Fruit fly (Drosophila melanogaster): Measurements from ENCODE around the gene CG14417.

Gene CG14417

DNA sequence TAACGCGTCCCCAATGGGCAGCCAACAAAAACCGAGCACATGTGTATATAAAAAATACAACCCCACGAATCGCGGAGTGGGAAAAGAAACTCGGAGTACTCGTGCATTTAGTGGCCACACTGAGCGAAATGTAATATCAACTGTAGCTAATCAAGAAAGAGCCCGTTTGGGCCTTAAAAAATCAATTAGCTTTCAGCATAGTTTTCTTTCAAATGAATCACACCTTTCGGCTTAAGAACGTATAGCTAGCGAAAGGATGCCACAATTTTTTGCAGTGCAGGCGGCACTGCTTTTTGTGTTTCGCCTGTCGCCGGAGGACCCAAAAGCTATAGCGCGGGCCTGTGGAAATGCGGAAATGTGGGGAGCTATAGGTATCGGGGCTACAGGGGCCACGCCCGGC is 15.4 kb downstream of the CG14417 start (continued):
- no peak for TF ChIP-seq CG4617 (GFP tag; optimal IDR thresholded peaks at IDR 0.05; ENCODE audit: borderline replicate concordance)
- no peak for TF ChIP-seq Dek (tag; optimal IDR thresholded peaks at IDR 0.05)
- 0 out of 2 replicates have a peak, but pooled peaks have one; percentile 15 for TF ChIP-seq HLH3B (GFP tag; IDR thresholded peaks at IDR 0.05)
- TF ChIP-seq CG2129 (GFP tag; IDR thresholded peaks at IDR 0.05; ENCODE audit: partially characterized antibody), result no peak
- TF ChIP-seq esg (GFP tag; conservative IDR thresholded peaks at IDR 0.05), result no peak
- TF ChIP-seq CG6791 (GFP tag; IDR thresholded peaks at IDR 0.05; ENCODE audit: partially characterized antibody), result no peak
- TF ChIP-seq CG34224 (GFP tag; IDR thresholded peaks at IDR 0.05; ENCODE audit: partially characterized antibody), result no peak
- no peak for TF ChIP-seq CG13287 (GFP tag; IDR thresholded peaks at IDR 0.05; ENCODE audit: partially characterized antibody)
- no peak for TF ChIP-seq slou (GFP tag; optimal IDR thresholded peaks at IDR 0.05)
- TF ChIP-seq slp2 (GFP tag; optimal IDR thresholded peaks at IDR 0.05), result no peak
- no peak for TF ChIP-seq sug (tag; optimal IDR thresholded peaks at IDR 0.05)
- TF ChIP-seq corto (GFP tag; optimal IDR thresholded peaks at IDR 0.05), result no peak
- TF ChIP-seq crc (GFP tag; optimal IDR thresholded peaks at IDR 0.05), result no peak
- TF ChIP-seq D19B (GFP tag; optimal IDR thresholded peaks at IDR 0.05), result no peak
- TF ChIP-seq lov (optimal IDR thresholded peaks at IDR 0.05), result no peak
- no peak for TF ChIP-seq lov (GFP tag; IDR thresholded peaks at IDR 0.05)
- TF ChIP-seq sc (optimal IDR thresholded peaks at IDR 0.05), result no peak
- TF ChIP-seq sc (GFP tag; optimal IDR thresholded peaks at IDR 0.05), result no peak
- no peak for TF ChIP-seq YL-1 (GFP tag; optimal IDR thresholded peaks at IDR 0.05)
- TF ChIP-seq crp (GFP tag; optimal IDR thresholded peaks at IDR 0.05), result no peak
- no peak for TF ChIP-seq BEAF-32 (GFP tag; optimal IDR thresholded peaks at IDR 0.05)
- TF ChIP-seq croc (GFP tag; conservative IDR thresholded peaks at IDR 0.05), result no peak
- peak; percentile 20; the same call in 1 of the 3 replicates for TF ChIP-seq CG11456 (GFP tag; IDR thresholded peaks at IDR 0.05)
- no peak for TF ChIP-seq sd (tag; optimal IDR thresholded peaks at IDR 0.05)
- peak; percentile 8 for TF ChIP-seq CG6854 (GFP tag; optimal IDR thresholded peaks at IDR 0.05)
- TF ChIP-seq chinmo (GFP tag; IDR thresholded peaks at IDR 0.05; ENCODE audit: partially characterized antibody), result no peak
- no peak for TF ChIP-seq CG10431 (GFP tag; optimal IDR thresholded peaks at IDR 0.05)
- TF ChIP-seq CG30403 (GFP tag; optimal IDR thresholded peaks at IDR 0.05), result peak; percentile 32
- no peak for TF ChIP-seq CG18764 (GFP tag; optimal IDR thresholded peaks at IDR 0.05)
- TF ChIP-seq CG13123 (GFP tag; optimal IDR thresholded peaks at IDR 0.05), result no peak
- TF ChIP-seq CoRest (tag; optimal IDR thresholded peaks at IDR 0.05), result peak; percentile 27
- peak; percentile 35 for TF ChIP-seq Hsf (GFP tag; optimal IDR thresholded peaks at IDR 0.05)
- no peak for TF ChIP-seq ERR (GFP tag; optimal IDR thresholded peaks at IDR 0.05)
- no peak for TF ChIP-seq fru (optimal IDR thresholded peaks at IDR 0.05)
- no peak for TF ChIP-seq Vsx1 (GFP tag; optimal IDR thresholded peaks at IDR 0.05)
- TF ChIP-seq CG34376 (GFP tag; optimal IDR thresholded peaks at IDR 0.05), result no peak
- no peak for TF ChIP-seq NFAT (GFP tag; IDR thresholded peaks at IDR 0.05)
- TF ChIP-seq CG18262 (tag; optimal IDR thresholded peaks at IDR 0.05), result peak; percentile 7
- no peak for TF ChIP-seq Ets97D (GFP tag; optimal IDR thresholded peaks at IDR 0.05)
- peak; percentile 47; the same call in 1 of the 3 replicates for TF ChIP-seq Dbx (GFP tag; IDR thresholded peaks at IDR 0.05)
- TF ChIP-seq Lpt (GFP tag; optimal IDR thresholded peaks at IDR 0.05), result no peak
- TF ChIP-seq MTF-1 (GFP tag; optimal IDR thresholded peaks at IDR 0.05; ENCODE audit: borderline replicate concordance), result no peak
- TF ChIP-seq seq (GFP tag; IDR thresholded peaks at IDR 0.05), result no peak
- TF ChIP-seq CG32767 (GFP tag; IDR thresholded peaks at IDR 0.05), result no peak
- no peak for TF ChIP-seq CG12744 (GFP tag; optimal IDR thresholded peaks at IDR 0.05)
- peak; percentile 12 for TF ChIP-seq CG12769 (tag; optimal IDR thresholded peaks at IDR 0.05)
- no peak for TF ChIP-seq HmgD (GFP tag; optimal IDR thresholded peaks at IDR 0.05)
- peak; percentile 16 for TF ChIP-seq lilli (GFP tag; optimal IDR thresholded peaks at IDR 0.05)
- TF ChIP-seq CG18476 (GFP tag; optimal IDR thresholded peaks at IDR 0.05), result no peak
- TF ChIP-seq bowl (GFP tag; IDR thresholded peaks at IDR 0.05), result no peak
- TF ChIP-seq Mrtf (GFP tag; IDR thresholded peaks at IDR 0.05), result 0 out of 3 replicates have a peak, but pooled peaks have one; percentile 36
- no peak for TF ChIP-seq GATAe (GFP tag; conservative IDR thresholded peaks at IDR 0.05)
